Fruit fly (Drosophila melanogaster): ENCODE results near the gene Cyp4d2.
A peak's percentile ranks its signal among the peaks of the same experiment; 100 is the strongest.

Cyp4d2 gene

dm6 chrX:2219899-2220298 lies 44.1 kb downstream of the Cyp4d2 start (continued):
- TF ChIP-seq CG8388 (GFP tag; optimal IDR thresholded peaks at IDR 0.05) (no peak), D19A (tag; optimal IDR thresholded peaks at IDR 0.05) (no peak), CG7357 (GFP tag; IDR thresholded peaks at IDR 0.05) (no peak), ewg (GFP tag; optimal IDR thresholded peaks at IDR 0.05) (peak; percentile 8), CG7839 (tag; optimal IDR thresholded peaks at IDR 0.05) (peak; percentile 22), tio (GFP tag; optimal IDR thresholded peaks at IDR 0.05) (no peak), Camta (GFP tag; optimal IDR thresholded peaks at IDR 0.05) (no peak), tna (GFP tag; IDR thresholded peaks at IDR 0.05; ENCODE audit: partially characterized antibody) (no peak), CG4328 (GFP tag; optimal IDR thresholded peaks at IDR 0.05) (no peak), sens (GFP tag) (peak; percentile 79), Sox100B (GFP tag; optimal IDR thresholded peaks at IDR 0.05) (no peak), CG13287 (GFP tag; IDR thresholded peaks at IDR 0.05; ENCODE audit: partially characterized antibody) (no peak), CG8359 (GFP tag; optimal IDR thresholded peaks at IDR 0.05; ENCODE audit: borderline replicate concordance) (no peak), gem (tag; optimal IDR thresholded peaks at IDR 0.05) (peak; percentile 39), Atf3 (GFP tag; optimal IDR thresholded peaks at IDR 0.05) (no peak), Sox102F (GFP tag; optimal IDR thresholded peaks at IDR 0.05) (peak; percentile 45), CG12942 (GFP tag; optimal IDR thresholded peaks at IDR 0.05) (no peak), ci (GFP tag; IDR thresholded peaks at IDR 0.05) (no peak), CG15514 (GFP tag; optimal IDR thresholded peaks at IDR 0.05) (no peak), sr (GFP tag; IDR thresholded peaks at IDR 0.05) (no peak), CG12659 (GFP tag; optimal IDR thresholded peaks at IDR 0.05) (no peak), fd3F (GFP tag; optimal IDR thresholded peaks at IDR 0.05) (no peak), CG18764 (GFP tag; optimal IDR thresholded peaks at IDR 0.05) (no peak), Ada2b (GFP tag; IDR thresholded peaks at IDR 0.05) (no peak), Nf-YC (tag; optimal IDR thresholded peaks at IDR 0.05) (no peak), grau (tag; optimal IDR thresholded peaks at IDR 0.05) (peak; percentile 2), CG4730 (GFP tag; IDR thresholded peaks at IDR 0.05) (no peak), luna (GFP tag; optimal IDR thresholded peaks at IDR 0.05) (no peak), CG3281 (GFP tag; optimal IDR thresholded peaks at IDR 0.05) (no peak), CG4424 (GFP tag; optimal IDR thresholded peaks at IDR 0.05) (no peak), CG8944 (GFP tag; optimal IDR thresholded peaks at IDR 0.05) (no peak), hkb (optimal IDR thresholded peaks at IDR 0.05) (no peak), hkb (GFP tag; IDR thresholded peaks at IDR 0.05) (0 out of 2 replicates have a peak, but pooled peaks have one; percentile 9), knrl (GFP tag; IDR thresholded peaks at IDR 0.05; ENCODE audit: partially characterized antibody) (no peak), Jarid2 (GFP tag; optimal IDR thresholded peaks at IDR 0.05) (no peak), HLH4C (GFP tag; IDR thresholded peaks at IDR 0.05; ENCODE audit: partially characterized antibody) (no peak), CG9876 (GFP tag; optimal IDR thresholded peaks at IDR 0.05) (no peak), Xbp1 (GFP tag; optimal IDR thresholded peaks at IDR 0.05) (peak; percentile 31), crp (GFP tag; optimal IDR thresholded peaks at IDR 0.05) (no peak), zen2 (GFP tag; IDR thresholded peaks at IDR 0.05; ENCODE audit: partially characterized antibody) (no peak), unpg (GFP tag; optimal IDR thresholded peaks at IDR 0.05) (peak; percentile 9), cwo (GFP tag; optimal IDR thresholded peaks at IDR 0.05) (no peak), pros (GFP tag; optimal IDR thresholded peaks at IDR 0.05) (no peak), CG10979 (tag; optimal IDR thresholded peaks at IDR 0.05) (peak; percentile 41), ash1 (GFP tag; optimal IDR thresholded peaks at IDR 0.05) (no peak), CG2678 (tag; optimal IDR thresholded peaks at IDR 0.05) (peak; percentile 22), jigr1 (GFP tag; IDR thresholded peaks at IDR 0.05) (no peak), CG5180 (GFP tag; optimal IDR thresholded peaks at IDR 0.05) (no peak), CG15601 (tag; optimal IDR thresholded peaks at IDR 0.05) (no peak), CG18599 (GFP tag; optimal IDR thresholded peaks at IDR 0.05) (no peak)

Data from whole organism, embryonic.